Fruit fly (Drosophila melanogaster) whole organism, prepupa: ENCODE results near the gene cup.

Experiments used
- Blimp-1 ChIP-seq: fragments of 200-800 bp; sonication (Bioruptor generic); optimal IDR thresholded peaks from 3 replicates; lab custom pipeline; 2017; ENCODE audit warnings: missing biosample characterization, missing genetic modification characterization, mild to moderate bottlenecking, moderate library complexity, missing genetic modification reagents
- CG3919 ChIP-seq: fragments of 200-800 bp; sonication (Bioruptor generic); optimal IDR thresholded peaks from 3 replicates; lab custom pipeline; 2016; ENCODE audit warnings: missing biosample characterization, missing genetic modification characterization
- CG8319 ChIP-seq: fragments of 200-800 bp; sonication (Bioruptor generic); optimal IDR thresholded peaks from 3 replicates; lab custom pipeline; 2016; ENCODE audit warnings: missing biosample characterization, missing genetic modification characterization
- Eip75B ChIP-seq: fragments of 200-800 bp; sonication (Bioruptor generic); optimal IDR thresholded peaks from 3 replicates; lab custom pipeline; 2016; ENCODE audit warnings: missing biosample characterization, missing genetic modification characterization
- Hr39 ChIP-seq: fragments of 200-800 bp; sonication (Bioruptor generic); optimal IDR thresholded peaks from 2 replicates; lab custom pipeline; 2016; ENCODE audit warnings: missing biosample characterization, missing genetic modification characterization
- Met ChIP-seq: fragments of 200-800 bp; sonication (Bioruptor generic); optimal IDR thresholded peaks from 3 replicates; lab custom pipeline; 2016; ENCODE audit warnings: missing biosample characterization, missing genetic modification characterization
- esn ChIP-seq: fragments of 200-800 bp; sonication (Bioruptor generic); optimal IDR thresholded peaks from 2 replicates; lab custom pipeline; 2016; ENCODE audit warnings: missing biosample characterization, mild to moderate bottlenecking, missing genetic modification characterization, moderate library complexity
- fkh ChIP-seq: fragments of 200-800 bp; sonication (Bioruptor generic); optimal IDR thresholded peaks from 3 replicates; lab custom pipeline; 2017; ENCODE audit warnings: missing biosample characterization, mild to moderate bottlenecking, missing genetic modification characterization, moderate library complexity

DNA sequence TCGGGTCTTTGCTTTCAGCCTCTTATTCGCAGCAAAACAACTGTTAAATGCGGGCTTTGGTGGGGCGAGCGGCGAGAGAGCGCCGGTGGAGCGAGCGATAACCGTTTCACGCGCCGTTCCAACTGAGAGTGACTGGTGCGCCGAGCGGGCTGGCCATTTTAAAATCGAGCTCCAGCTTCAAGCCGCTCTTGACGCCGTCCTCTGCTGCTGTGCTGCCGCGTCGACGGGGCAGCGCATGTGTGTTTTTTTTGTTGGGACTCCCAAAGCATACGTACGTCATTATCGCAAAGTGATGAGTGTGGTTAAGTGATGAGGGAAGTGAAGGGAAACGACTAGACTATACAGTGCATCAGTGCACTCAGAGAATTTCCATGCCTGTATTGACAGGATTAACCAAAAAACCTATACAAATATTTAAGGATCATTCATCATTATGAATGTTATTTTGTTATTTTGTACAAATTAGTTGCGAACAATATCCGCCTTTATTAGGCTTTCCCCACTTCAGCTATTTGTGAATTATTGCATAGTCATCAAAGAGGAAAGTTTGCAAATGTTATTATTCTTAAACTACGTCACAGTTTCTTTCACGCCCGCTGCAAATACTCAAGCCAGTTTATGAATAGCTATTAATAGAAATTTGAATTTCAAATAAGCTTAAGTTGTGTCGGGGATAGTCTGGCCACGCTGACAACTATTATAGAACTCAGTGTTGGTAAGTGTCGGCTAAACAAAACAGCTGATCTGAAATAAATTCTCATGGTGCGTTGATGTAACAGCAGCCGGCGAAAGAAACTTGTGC, 9.9 kb downstream of the cup start, which contains the start of gene Spn27A:
- TF ChIP-seq CG8319 (GFP tag; lab: Kevin White, UChicago) (peak; percentile 49), fkh (peak; percentile 33), Blimp-1 (GFP tag; lab: Kevin White, UChicago) (peak; percentile 20), Hr39 (GFP tag; lab: Kevin White, UChicago) (no peak), Met (GFP tag; lab: Kevin White, UChicago) (no peak), CG3919 (GFP tag; lab: Kevin White, UChicago) (no peak), Eip75B (GFP tag; lab: Kevin White, UChicago) (no peak), esn (peak; percentile 78)
